Fruit fly (Drosophila melanogaster) S2 (cell line): ENCODE results near the gene Ptp69D.

Experiments
- CG8478 ChIP-seq: fragments of >200 bp; optimal IDR thresholded peaks from 2 replicates; lab custom pipeline; 2018
- CTCF ChIP-seq, 2 experiments: fragments of >200 bp; optimal IDR thresholded peaks; 2 replicates each; lab custom pipeline; 2018

dm6 chr3L:12703451-12704020 lies 31.2 kb upstream of the Ptp69D start:
- TF ChIP-seq CG8478 (lab: Kevin White, UChicago) (no peak), CTCF (optimal IDR thresholded peaks at IDR 0.05; lab: Kevin White, UChicago) (no peak)
